Worm (Caenorhabditis elegans) whole organism, L4 larva: ENCODE measurements around the gene tpan-1.

ENCODE experiments used
- D1046.2 ChIP-seq: fragments of 200-800 bp; sonication (Bioruptor generic); IDR thresholded peaks from 2 replicates; pipeline ENCODE4 v1.3.6; 2022; ENCODE audit warnings: missing genetic modification characterization, missing compliant biosample characterization
- ZK546.5 ChIP-seq, 2 experiments: sonication (generic microtip); optimal IDR thresholded peaks; 2 replicates each; lab custom pipeline; 2017; ENCODE audit warnings: missing biosample characterization in 2 of 2, missing genetic modification characterization in 2 of 2
- arid-1 ChIP-seq: fragments of 200-800 bp; sonication (Bioruptor generic); conservative IDR thresholded peaks from 2 replicates; pipeline ENCODE4 v1.3.6; 2022; ENCODE audit warnings: missing genetic modification reagents, missing genetic modification characterization, missing compliant biosample characterization
- ceh-62 ChIP-seq: sonication (generic microtip); optimal IDR thresholded peaks from 2 replicates; lab custom pipeline; 2017; ENCODE audit warnings: missing biosample characterization, missing genetic modification characterization
- ceh-82 ChIP-seq: sonication (generic microtip); optimal IDR thresholded peaks from 2 replicates; lab custom pipeline; 2017; ENCODE audit warnings: missing biosample characterization, missing genetic modification characterization
- fkh-10 ChIP-seq: fragments of 150-350 bp; optimal IDR thresholded peaks from 2 replicates; lab custom pipeline; 2014; ENCODE audit warnings: missing biosample characterization, missing genetic modification reagents, missing genetic modification characterization
- fos-1 ChIP-seq: fragments of 150-350 bp; optimal IDR thresholded peaks from 2 replicates; lab custom pipeline; 2014; ENCODE audit warnings: missing biosample characterization, missing genetic modification characterization
- hlh-30 ChIP-seq: sonication (generic microtip); optimal IDR thresholded peaks from 2 replicates; lab custom pipeline; 2017; ENCODE audit warnings: antibody characterized with exemption, mild to moderate bottlenecking, missing genetic modification characterization, missing compliant biosample characterization; ENCODE audit not compliant: insufficient read depth
- nhr-237 ChIP-seq: sonication (generic microtip); optimal IDR thresholded peaks from 2 replicates; lab custom pipeline; 2017; ENCODE audit warnings: missing biosample characterization, missing genetic modification characterization
- snpc-4 ChIP-seq: fragments of 150-350 bp; optimal IDR thresholded peaks from 2 replicates; lab custom pipeline; 2014; ENCODE audit warnings: missing biosample characterization, missing genetic modification characterization
- unc-39 ChIP-seq: sonication (generic microtip); optimal IDR thresholded peaks from 2 replicates; lab custom pipeline; 2017; ENCODE audit warnings: missing biosample characterization, missing genetic modification characterization
- unc-62 ChIP-seq, 3 experiments: fragments of 150-350 bp in 1 of 3; sonication (generic microtip); optimal IDR thresholded peaks in 2 of 3; peaks in 1 of 3; 1 replicate in 1 of 3; 2 replicates in 2 of 3; lab custom pipeline; 2014 to 2017; ENCODE audit warnings: missing biosample characterization in 3 of 3, missing genetic modification characterization in 3 of 3, missing genetic modification reagents in 3 of 3, missing genotype in 1 of 3
- zfp-3 ChIP-seq: fragments of 200-800 bp; sonication (Bioruptor generic); conservative IDR thresholded peaks from 2 replicates; pipeline ENCODE4 v1.3.6; 2022; ENCODE audit warnings: missing genetic modification reagents, missing genetic modification characterization, missing compliant biosample characterization

- TF ChIP-seq fos-1 (tag; lab: Kevin White, UChicago) (no peak), unc-62 (GFP tag; optimal IDR thresholded peaks at IDR 0.05 in 1 of 2; lab: Kevin White, UChicago) (no peak), unc-62 (tag; optimal IDR thresholded peaks at IDR 0.05; lab: Kevin White, UChicago) (no peak), ceh-62 (tag; lab: Kevin White, UChicago) (no peak), fkh-10 (GFP tag; lab: Kevin White, UChicago) (no peak), ZK546.5 (tag; optimal IDR thresholded peaks at IDR 0.05; lab: Kevin White, UChicago) (no peak), unc-39 (tag; lab: Kevin White, UChicago) (no peak), nhr-237 (tag; lab: Kevin White, UChicago) (no peak), arid-1 (GFP tag; lab: Robert Waterston, UW) (no peak), D1046.2 (GFP tag; lab: Robert Waterston, UW) (no peak), ceh-82 (tag; lab: Kevin White, UChicago) (no peak), snpc-4 (tag; lab: Kevin White, UChicago) (no peak), zfp-3 (GFP tag; lab: Robert Waterston, UW) (no peak), hlh-30 (tag; lab: Kevin White, UChicago) (no peak)
These were observed 27.5 kb upstream of the tpan-1 start for ce11 chrV:20761758-20762157.
